Fruit fly (Drosophila melanogaster) whole organism, embryonic: ENCODE measurements around the gene TwdlV.

ENCODE experiments used
- Adf1 ChIP-seq: fragments of 200-800 bp; sonication (Bioruptor generic); IDR thresholded peaks from 2 replicates; pipeline ENCODE4 v1.3.6; 2022; ENCODE audit warnings: missing biosample characterization, missing genetic modification characterization
- CG10462 ChIP-seq: fragments of 200-800 bp; sonication (Bioruptor generic); optimal IDR thresholded peaks from 2 replicates; lab custom pipeline; 2016; ENCODE audit warnings: missing biosample characterization, missing genetic modification characterization
- CG10543 ChIP-seq: fragments of 200-800 bp; sonication (Bioruptor generic); optimal IDR thresholded peaks from 3 replicates; lab custom pipeline; 2017; ENCODE audit warnings: missing biosample characterization, mild to moderate bottlenecking, missing genetic modification characterization, moderate library complexity
- CG11723 ChIP-seq: fragments of 200-800 bp; sonication (Bioruptor generic); optimal IDR thresholded peaks from 2 replicates; lab custom pipeline; 2017; ENCODE audit warnings: missing biosample characterization, mild to moderate bottlenecking, missing genetic modification characterization
- CG12942 ChIP-seq: fragments of 200-800 bp; sonication (Bioruptor generic); optimal IDR thresholded peaks from 3 replicates; lab custom pipeline; 2016; ENCODE audit warnings: missing biosample characterization, missing genetic modification characterization
- CG13894 ChIP-seq: fragments of 200-800 bp; sonication (Bioruptor generic); optimal IDR thresholded peaks from 3 replicates; lab custom pipeline; 2018; ENCODE audit warnings: missing biosample characterization, mild to moderate bottlenecking, missing genetic modification characterization, moderate library complexity
- CG14860 ChIP-seq: fragments of 200-800 bp; sonication (Bioruptor generic); IDR thresholded peaks from 3 replicates; pipeline ENCODE4 v1.3.6; 2022; ENCODE audit warnings: missing biosample characterization, missing genetic modification characterization; ENCODE audit not compliant: partially characterized antibody
- CG16815 ChIP-seq: fragments of 200-800 bp; sonication (Bioruptor generic); optimal IDR thresholded peaks from 3 replicates; lab custom pipeline; 2017; ENCODE audit warnings: missing biosample characterization, mild to moderate bottlenecking, missing genetic modification characterization
- CG17829 ChIP-seq: fragments of 200-800 bp; optimal IDR thresholded peaks from 2 replicates; lab custom pipeline; 2019; ENCODE audit warnings: missing biosample characterization, mild to moderate bottlenecking, missing genetic modification characterization, moderate library complexity
- CG18262 ChIP-seq: fragments of 200-800 bp; optimal IDR thresholded peaks from 3 replicates; lab custom pipeline; 2019; ENCODE audit warnings: missing biosample characterization, mild to moderate bottlenecking, missing genetic modification characterization, moderate library complexity
- CG2678 ChIP-seq: fragments of 200-800 bp; sonication (Bioruptor generic); optimal IDR thresholded peaks from 3 replicates; lab custom pipeline; 2019; ENCODE audit warnings: missing biosample characterization, mild to moderate bottlenecking, missing genetic modification characterization, moderate library complexity
- CG32532 ChIP-seq: fragments of 200-800 bp; sonication (Bioruptor generic); IDR thresholded peaks from 2 replicates; pipeline ENCODE4 v1.3.6; 2022; ENCODE audit warnings: missing biosample characterization, missing genetic modification characterization
- CG4820 ChIP-seq: fragments of 200-800 bp; sonication (Bioruptor generic); optimal IDR thresholded peaks from 3 replicates; lab custom pipeline; 2016; ENCODE audit warnings: missing biosample characterization, missing genetic modification characterization
- CG6791 ChIP-seq: fragments of 200-800 bp; sonication (Bioruptor generic); IDR thresholded peaks from 3 replicates; pipeline ENCODE4 v1.3.6; 2022; ENCODE audit warnings: missing biosample characterization, missing genetic modification characterization; ENCODE audit not compliant: partially characterized antibody
- CG8924 ChIP-seq: fragments of 200-800 bp; optimal IDR thresholded peaks from 3 replicates; lab custom pipeline; 2019; ENCODE audit warnings: missing biosample characterization, mild to moderate bottlenecking, missing genetic modification characterization, moderate library complexity
- Deaf1 ChIP-seq: fragments of 200-800 bp; optimal IDR thresholded peaks from 3 replicates; lab custom pipeline; 2019; ENCODE audit warnings: missing biosample characterization, mild to moderate bottlenecking, missing genetic modification characterization, moderate library complexity
- Drgx ChIP-seq: fragments of 200-800 bp; sonication (Bioruptor generic); IDR thresholded peaks from 2 replicates; pipeline ENCODE4 v1.3.6; 2022; ENCODE audit warnings: missing biosample characterization, missing genetic modification characterization
- Lim3 ChIP-seq: fragments of 200-800 bp; sonication (Bioruptor generic); IDR thresholded peaks from 2 replicates; pipeline ENCODE4 v1.3.6; 2022; ENCODE audit warnings: missing biosample characterization, missing genetic modification characterization
- MTF-1 ChIP-seq: fragments of 200-800 bp; sonication (Bioruptor generic); optimal IDR thresholded peaks from 2 replicates; lab custom pipeline; 2018; ENCODE audit warnings: missing biosample characterization, mild to moderate bottlenecking, missing genetic modification characterization, borderline replicate concordance
- Med ChIP-seq: fragments of 200-800 bp; sonication (Bioruptor generic); peaks from one replicate; lab custom pipeline; 2016; ENCODE audit warnings: missing biosample characterization, missing genetic modification characterization, mild to moderate bottlenecking, inconsistent platforms, moderate library complexity
- NfI ChIP-seq: fragments of 200-800 bp; sonication (Bioruptor generic); optimal IDR thresholded peaks from 3 replicates; lab custom pipeline; 2018; ENCODE audit warnings: missing biosample characterization, mild to moderate bottlenecking, missing genetic modification characterization, moderate library complexity
- Pdp1 ChIP-seq, 2 experiments: fragments of 200-800 bp; sonication (Bioruptor generic); optimal IDR thresholded peaks; 3 replicates each; lab custom pipeline; 2016; ENCODE audit warnings: missing biosample characterization in 2 of 2, missing genetic modification characterization in 2 of 2, mild to moderate bottlenecking in 1 of 2, moderate library complexity in 1 of 2
- Rx ChIP-seq: fragments of 200-800 bp; sonication (Bioruptor generic); IDR thresholded peaks from 2 replicates; pipeline ENCODE4 v1.3.6; 2022; ENCODE audit warnings: missing biosample characterization, missing genetic modification characterization
- Trl ChIP-seq, 3 experiments: fragments of >200 bp in 2 of 3; fragments of 200-800 bp in 1 of 3; sonication (Bioruptor generic) in 1 of 3; optimal IDR thresholded peaks; 2 replicates in 1 of 3; 3 replicates in 2 of 3; lab custom pipeline; 2016 to 2017; ENCODE audit warnings: missing biosample characterization in 1 of 3, missing genetic modification characterization in 1 of 3
- Usf ChIP-seq: fragments of 200-800 bp; sonication (Bioruptor generic); optimal IDR thresholded peaks from 2 replicates; lab custom pipeline; 2017; ENCODE audit warnings: missing genotype, missing biosample characterization, missing genetic modification characterization
- abd-A ChIP-seq: fragments of 200-800 bp; sonication (Bioruptor generic); optimal IDR thresholded peaks from 3 replicates; lab custom pipeline; 2019; ENCODE audit warnings: missing biosample characterization, mild to moderate bottlenecking, missing genetic modification characterization, moderate library complexity
- ash1 ChIP-seq: fragments of 200-800 bp; sonication (Bioruptor generic); optimal IDR thresholded peaks from 2 replicates; lab custom pipeline; 2018; ENCODE audit warnings: missing biosample characterization, mild to moderate bottlenecking, missing genetic modification characterization
- ato ChIP-seq: fragments of 200-800 bp; sonication (Bioruptor generic); IDR thresholded peaks from 2 replicates; pipeline ENCODE4 v1.3.6; 2022; ENCODE audit warnings: missing biosample characterization, missing genetic modification characterization; ENCODE audit not compliant: partially characterized antibody
- ci ChIP-seq: fragments of 200-800 bp; sonication (Bioruptor generic); IDR thresholded peaks from 3 replicates; pipeline ENCODE4 v1.3.6; 2022; ENCODE audit warnings: missing biosample characterization, missing genetic modification characterization
- ewg ChIP-seq: fragments of 200-800 bp; sonication (Bioruptor generic); optimal IDR thresholded peaks from 3 replicates; lab custom pipeline; 2017; ENCODE audit warnings: mild to moderate bottlenecking, missing biosample characterization, missing genetic modification reagents, missing genetic modification characterization
- gcm ChIP-seq: fragments of 200-800 bp; sonication (Bioruptor generic); optimal IDR thresholded peaks from 2 replicates; lab custom pipeline; 2019; ENCODE audit warnings: missing biosample characterization, mild to moderate bottlenecking, missing genetic modification characterization, moderate library complexity
- jigr1 ChIP-seq: fragments of 200-800 bp; sonication (Bioruptor generic); IDR thresholded peaks from 3 replicates; pipeline ENCODE4 v1.3.6; 2022; ENCODE audit warnings: missing biosample characterization, missing genetic modification characterization
- lab ChIP-seq: fragments of 200-800 bp; sonication (Bioruptor generic); optimal IDR thresholded peaks from 3 replicates; lab custom pipeline; 2017; ENCODE audit warnings: missing biosample characterization, missing genetic modification characterization, mild to moderate bottlenecking, moderate library complexity, missing genetic modification reagents
- lov ChIP-seq, 2 experiments: fragments of 200-800 bp in 1 of 2; fragments of >200 bp in 1 of 2; sonication (Bioruptor generic) in 1 of 2; IDR thresholded peaks in 1 of 2; optimal IDR thresholded peaks in 1 of 2; 2 replicates in 1 of 2; 3 replicates in 1 of 2; pipeline versions ENCODE4 v1.3.6 to Lab custom; 2017 to 2022; ENCODE audit warnings: missing biosample characterization in 1 of 2, missing genetic modification characterization in 1 of 2
- nerfin-2 ChIP-seq: fragments of 200-800 bp; sonication (Bioruptor generic); IDR thresholded peaks from 2 replicates; pipeline ENCODE4 v1.3.6; 2022; ENCODE audit warnings: missing biosample characterization, missing genetic modification characterization; ENCODE audit not compliant: partially characterized antibody
- odd ChIP-seq: fragments of 200-800 bp; sonication (Bioruptor generic); optimal IDR thresholded peaks from 2 replicates; lab custom pipeline; 2017; ENCODE audit warnings: missing biosample characterization, mild to moderate bottlenecking, missing genetic modification characterization
- pb ChIP-seq: fragments of 200-800 bp; sonication (Bioruptor generic); optimal IDR thresholded peaks from 3 replicates; lab custom pipeline; 2016; ENCODE audit warnings: missing biosample characterization, missing genetic modification characterization
- pzg ChIP-seq: fragments of 200-800 bp; sonication (Bioruptor generic); optimal IDR thresholded peaks from 3 replicates; lab custom pipeline; 2018; ENCODE audit warnings: missing biosample characterization, mild to moderate bottlenecking, missing genetic modification characterization, moderate library complexity
- run ChIP-seq: fragments of 200-800 bp; sonication (Bioruptor generic); optimal IDR thresholded peaks from 3 replicates; lab custom pipeline; 2018; ENCODE audit warnings: missing biosample characterization, mild to moderate bottlenecking, missing genetic modification characterization
- sima ChIP-seq: fragments of 200-800 bp; sonication (Bioruptor generic); optimal IDR thresholded peaks from 2 replicates; lab custom pipeline; 2016; ENCODE audit warnings: missing biosample characterization, missing genetic modification characterization
- unpg ChIP-seq: fragments of 200-800 bp; sonication (Bioruptor generic); optimal IDR thresholded peaks from 3 replicates; lab custom pipeline; 2018; ENCODE audit warnings: missing biosample characterization, mild to moderate bottlenecking, missing genetic modification characterization, moderate library complexity
- vnd ChIP-seq: fragments of 200-800 bp; sonication (Bioruptor generic); IDR thresholded peaks from 3 replicates; pipeline ENCODE4 v1.3.6; 2022; ENCODE audit warnings: missing biosample characterization, missing genetic modification characterization; ENCODE audit not compliant: partially characterized antibody
- yki ChIP-seq: fragments of >200 bp; optimal IDR thresholded peaks from 3 replicates; lab custom pipeline; 2018

Gene TwdlV

DNA sequence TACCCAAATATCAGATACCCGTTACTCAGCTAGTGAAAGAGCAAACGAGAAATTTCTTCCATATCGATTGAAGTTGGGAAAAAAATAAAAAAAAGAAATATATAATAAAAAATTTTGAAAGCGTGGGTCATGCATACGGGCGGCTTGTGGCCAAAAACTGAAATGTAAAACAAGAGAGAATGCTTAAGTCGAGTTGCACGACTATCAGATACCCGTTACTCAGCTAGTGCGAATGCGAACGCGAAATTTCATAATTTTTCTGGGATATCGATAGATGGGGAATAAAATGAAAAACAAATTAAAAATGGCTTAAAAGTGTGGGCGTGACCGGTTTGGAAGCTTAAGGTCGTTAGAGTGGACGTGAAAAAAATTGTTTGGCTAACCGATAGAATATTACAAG, 13.8 kb downstream of the TwdlV start (continued):
- TF ChIP-seq pb (GFP tag; lab: Kevin White, UChicago) (no peak), ato (GFP tag; lab: Robert Waterston, UW) (0 out of 2 replicates have a peak, but pooled peaks have one; percentile 28), vnd (peak; percentile 25; the same call in 1 of the 3 replicates), CG8924 (tag; lab: Kevin White, UChicago) (no peak), CG2678 (no peak), nerfin-2 (GFP tag; lab: Robert Waterston, UW) (0 out of 2 replicates have a peak, but pooled peaks have one; percentile 43), ash1 (no peak), CG14860 (GFP tag; lab: Robert Waterston, UW) (peak; percentile 60; the same call in 2 of the 3 replicates), CG16815 (no peak), CG18262 (tag; lab: Kevin White, UChicago) (no peak), Pdp1 (GFP tag; optimal IDR thresholded peaks at IDR 0.05; lab: Kevin White, UChicago) (no peak), sima (GFP tag; lab: Kevin White, UChicago) (no peak), NfI (GFP tag; lab: Kevin White, UChicago) (no peak), CG6791 (peak; percentile 18; the same call in 1 of the 3 replicates), odd (GFP tag; lab: Kevin White, UChicago) (no peak)
- TF ChIP-seq, all 482 proteins: peak for 8

DNA sequence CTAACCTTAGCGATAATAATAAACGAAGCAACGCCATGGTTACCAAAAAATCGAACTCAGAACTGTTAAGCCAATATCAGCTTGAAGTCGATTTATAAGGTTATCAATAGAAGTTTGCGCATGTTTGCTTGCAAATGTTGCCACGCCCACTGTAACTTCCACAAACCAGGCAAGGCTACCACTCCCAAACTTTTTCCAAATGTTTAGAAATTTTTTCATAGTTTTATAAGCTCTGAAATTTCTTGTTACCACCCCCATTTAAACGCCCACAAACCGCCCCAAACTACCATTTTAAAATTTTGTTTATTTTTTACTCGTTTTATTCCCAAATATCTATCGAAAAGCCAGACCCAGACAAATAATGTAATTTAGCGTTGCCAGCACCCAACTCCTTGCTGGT, 23.3 kb downstream of the TwdlV start, which contains the start of gene flip:
flip (minus strand) TSS at position 101 of the 400 bp plus-strand sequence.
- TF ChIP-seq CG17829 (tag; lab: Kevin White, UChicago): no peak
- TF ChIP-seq Usf (GFP tag; lab: Kevin White, UChicago): no peak
- no peak for TF ChIP-seq CG10462
- no peak for TF ChIP-seq Drgx (GFP tag; lab: Robert Waterston, UW)
- TF ChIP-seq jigr1 (GFP tag; lab: Robert Waterston, UW): no peak
- TF ChIP-seq CG11723 (GFP tag; lab: Kevin White, UChicago): no peak
- no peak for TF ChIP-seq CG12942
- no peak for TF ChIP-seq CG4820

DNA sequence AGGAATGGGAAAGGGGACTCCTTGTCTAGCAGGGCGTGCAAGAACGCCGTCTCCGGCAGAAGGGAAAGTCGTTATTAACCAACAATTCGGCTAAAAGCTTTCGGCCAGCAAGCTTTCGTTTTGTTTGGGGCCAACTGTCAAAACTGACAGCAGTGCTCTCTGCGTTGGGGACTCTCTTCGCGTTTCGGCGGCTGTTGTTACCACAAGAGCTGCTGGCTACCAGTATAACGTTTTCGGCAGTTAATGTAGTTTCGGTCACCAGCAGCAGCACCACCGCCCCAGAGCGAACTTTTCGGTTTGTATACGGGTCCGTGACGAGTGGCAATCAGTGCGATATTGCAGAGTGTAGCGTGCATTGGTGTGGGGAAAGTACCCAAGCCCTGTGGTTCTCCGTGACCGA, 25.6 kb downstream of the TwdlV start, which contains the start of gene cpx:
cpx (plus strand) TSS at position 160 of the 400 bp plus-strand sequence.
- TF ChIP-seq lab (GFP tag; lab: Kevin White, UChicago) (peak; percentile 4), MTF-1 (GFP tag; lab: Kevin White, UChicago) (no peak), yki (lab: Kevin White, UChicago) (no peak), Adf1 (GFP tag; lab: Robert Waterston, UW) (peak; percentile 27; the same call in 1 of the 2 replicates), abd-A (tag; lab: Kevin White, UChicago) (peak; percentile 46), lov (optimal IDR thresholded peaks at IDR 0.05; lab: Kevin White, UChicago) (no peak), lov (GFP tag; IDR thresholded peaks at IDR 0.05; lab: Robert Waterston, UW) (no peak), run (no peak), unpg (GFP tag; lab: Kevin White, UChicago) (no peak), Pdp1 (GFP tag; optimal IDR thresholded peaks at IDR 0.05; lab: Kevin White, UChicago) (no peak), CG10543 (GFP tag; lab: Kevin White, UChicago) (peak; percentile 36), Trl (optimal IDR thresholded peaks at IDR 0.05; lab: Kevin White, UChicago) (peak in 1 of 2 experiments; percentile 21), Trl (GFP tag; optimal IDR thresholded peaks at IDR 0.05; lab: Kevin White, UChicago) (no peak), pzg (peak; percentile 8), Deaf1 (tag; lab: Kevin White, UChicago) (peak; percentile 83), CG13894 (tag; lab: Kevin White, UChicago) (peak; percentile 36), ci (GFP tag; lab: Robert Waterston, UW) (peak; percentile 51; the same call in 1 of the 3 replicates), Med (GFP tag; lab: Kevin White, UChicago) (peak; percentile 78), Rx (GFP tag; lab: Robert Waterston, UW) (no peak), CG32532 (GFP tag; lab: Robert Waterston, UW) (0 out of 2 replicates have a peak, but pooled peaks have one; percentile 16), Lim3 (GFP tag; lab: Robert Waterston, UW) (no peak), CG10462 (no peak), ewg (no peak), gcm (GFP tag; lab: Kevin White, UChicago) (peak; percentile 3)
